Fruit fly (Drosophila melanogaster): Measurements from ENCODE around the gene Ciz1.

Gene Ciz1

dm6 chr3L:9904988-9905387 is 40.5 kb downstream of the Ciz1 start:
- TF ChIP-seq Vsx2 (GFP tag; optimal IDR thresholded peaks at IDR 0.05; ENCODE audit: partially characterized antibody) (no peak), tai (GFP tag; optimal IDR thresholded peaks at IDR 0.05) (no peak), dl (GFP tag; optimal IDR thresholded peaks at IDR 0.05; ENCODE audit: insufficient read depth in 1 of 2, partially characterized antibody in 2 of 2) (no peak), lola (GFP tag; optimal IDR thresholded peaks at IDR 0.05) (no peak), CG9705 (GFP tag; optimal IDR thresholded peaks at IDR 0.05) (no peak), N (GFP tag; optimal IDR thresholded peaks at IDR 0.05) (no peak), brk (GFP tag; optimal IDR thresholded peaks at IDR 0.05) (no peak), Hnf4 (GFP tag; optimal IDR thresholded peaks at IDR 0.05) (no peak), h (GFP tag; optimal IDR thresholded peaks at IDR 0.05) (no peak), Mio (GFP tag; optimal IDR thresholded peaks at IDR 0.05) (no peak), pan (optimal IDR thresholded peaks at IDR 0.05) (no peak), sv (GFP tag; optimal IDR thresholded peaks at IDR 0.05) (no peak), jim (GFP tag; optimal IDR thresholded peaks at IDR 0.05) (no peak), GATAd (GFP tag; optimal IDR thresholded peaks at IDR 0.05) (no peak), Myc (optimal IDR thresholded peaks at IDR 0.05) (no peak), rgr (GFP tag; optimal IDR thresholded peaks at IDR 0.05) (no peak), woc (GFP tag; optimal IDR thresholded peaks at IDR 0.05) (no peak), Abd-B (GFP tag; optimal IDR thresholded peaks at IDR 0.05) (no peak)

- no peak for TF ChIP-seq Hr78 (GFP tag; optimal IDR thresholded peaks at IDR 0.05)
Measured at dm6 chr3L:9907719-9908170, 43.3 kb downstream of the Ciz1 start, which contains the start of gene bma. Gene bma, plus strand, starts transcription at chr3L:9908120.

Data from whole organism, wandering third instar larva.